Fruit fly (Drosophila melanogaster) whole organism, embryonic: ENCODE data around the gene CG42841.

Experiments used
- Abd-B ChIP-seq: fragments of 200-800 bp; sonication (Bioruptor generic); optimal IDR thresholded peaks from 2 replicates; lab custom pipeline; 2018; ENCODE audit warnings: missing biosample characterization, mild to moderate bottlenecking, missing genetic modification characterization, moderate library complexity
- Atf-2 ChIP-seq: fragments of 200-800 bp; sonication (Bioruptor generic); optimal IDR thresholded peaks from 2 replicates; lab custom pipeline; 2016; ENCODE audit warnings: missing biosample characterization, missing genetic modification characterization
- C15 ChIP-seq: fragments of 200-800 bp; sonication (Bioruptor generic); IDR thresholded peaks from 3 replicates; pipeline ENCODE4 v1.3.6; 2022; ENCODE audit warnings: missing biosample characterization, missing genetic modification characterization
- CG10274 ChIP-seq: fragments of 200-800 bp; sonication (Bioruptor generic); optimal IDR thresholded peaks from 3 replicates; lab custom pipeline; 2017; ENCODE audit warnings: missing biosample characterization, mild to moderate bottlenecking, missing genetic modification characterization
- CG15073 ChIP-seq: fragments of 200-800 bp; sonication (Bioruptor generic); optimal IDR thresholded peaks from 2 replicates; lab custom pipeline; 2016; ENCODE audit warnings: missing biosample characterization, missing genetic modification characterization
- CG17359 ChIP-seq: fragments of 200-800 bp; sonication (Bioruptor generic); optimal IDR thresholded peaks from 3 replicates; lab custom pipeline; 2018; ENCODE audit warnings: missing biosample characterization, mild to moderate bottlenecking, missing genetic modification characterization, moderate library complexity
- CG17568 ChIP-seq: fragments of 200-800 bp; sonication (Bioruptor generic); optimal IDR thresholded peaks from 2 replicates; lab custom pipeline; 2018; ENCODE audit warnings: missing biosample characterization, mild to moderate bottlenecking, missing genetic modification characterization, moderate library complexity
- CG17612 ChIP-seq: fragments of 200-800 bp; sonication (Bioruptor generic); IDR thresholded peaks from 2 replicates; pipeline ENCODE4 v1.3.6; 2022; ENCODE audit warnings: missing biosample characterization, missing genetic modification characterization
- CG2202 ChIP-seq: fragments of 200-800 bp; sonication (Bioruptor generic); optimal IDR thresholded peaks from 2 replicates; lab custom pipeline; 2018; ENCODE audit warnings: missing biosample characterization, mild to moderate bottlenecking, missing genetic modification characterization
- CG31441 ChIP-seq: fragments of 200-800 bp; sonication (Bioruptor generic); IDR thresholded peaks from 2 replicates; pipeline ENCODE4 v1.3.6; 2022; ENCODE audit warnings: missing biosample characterization, missing genetic modification characterization
- CG32767 ChIP-seq: fragments of 200-800 bp; sonication (Bioruptor generic); IDR thresholded peaks from 2 replicates; pipeline ENCODE4 v1.3.6; 2022; ENCODE audit warnings: missing biosample characterization, missing genetic modification characterization
- CG3726 ChIP-seq: fragments of 200-800 bp; sonication (Bioruptor generic); IDR thresholded peaks from 3 replicates; pipeline ENCODE4, ENCODE4 v1.3.6; 2022; ENCODE audit warnings: missing biosample characterization, missing genetic modification characterization
- CG6654 ChIP-seq: fragments of 200-800 bp; sonication (Bioruptor generic); optimal IDR thresholded peaks from 2 replicates; lab custom pipeline; 2017; ENCODE audit warnings: missing biosample characterization, mild to moderate bottlenecking, missing genetic modification characterization
- CG6683 ChIP-seq: fragments of 200-800 bp; sonication (Bioruptor generic); optimal IDR thresholded peaks from 2 replicates; lab custom pipeline; 2017; ENCODE audit warnings: missing biosample characterization, mild to moderate bottlenecking, missing genetic modification characterization, missing genetic modification reagents
- CG7786 ChIP-seq: fragments of 200-800 bp; sonication (Bioruptor generic); optimal IDR thresholded peaks from 2 replicates; lab custom pipeline; 2016; ENCODE audit warnings: missing biosample characterization, missing genetic modification characterization
- CG8765 ChIP-seq: fragments of 200-800 bp; sonication (Bioruptor generic); IDR thresholded peaks from 2 replicates; pipeline ENCODE4 v1.3.6; 2022; ENCODE audit warnings: missing biosample characterization, missing genetic modification characterization
- CTCF ChIP-seq: fragments of 200-800 bp; sonication (Bioruptor generic); optimal IDR thresholded peaks from 2 replicates; lab custom pipeline; 2017; ENCODE audit warnings: missing biosample characterization, mild to moderate bottlenecking, missing genetic modification characterization, moderate library complexity
- Dbx ChIP-seq: fragments of 200-800 bp; sonication (Bioruptor generic); IDR thresholded peaks from 3 replicates; pipeline ENCODE4 v1.3.6; 2022; ENCODE audit warnings: missing biosample characterization, missing genetic modification characterization
- Dip2 ChIP-seq: fragments of 200-800 bp; sonication (Bioruptor generic); IDR thresholded peaks from 2 replicates; pipeline ENCODE4 v1.3.6; 2022; ENCODE audit warnings: missing biosample characterization, missing genetic modification characterization
- Fer2 ChIP-seq: fragments of 200-800 bp; sonication (Bioruptor generic); optimal IDR thresholded peaks from 2 replicates; lab custom pipeline; 2018; ENCODE audit warnings: missing biosample characterization, mild to moderate bottlenecking, missing genetic modification characterization, moderate library complexity
- HLHmδ ChIP-seq: fragments of 200-800 bp; sonication (Bioruptor generic); optimal IDR thresholded peaks from 2 replicates; lab custom pipeline; 2018; ENCODE audit warnings: missing biosample characterization, mild to moderate bottlenecking, missing genetic modification characterization, moderate library complexity
- Hsf ChIP-seq: fragments of 200-800 bp; sonication (Bioruptor generic); optimal IDR thresholded peaks from 3 replicates; lab custom pipeline; 2016; ENCODE audit warnings: missing biosample characterization, missing genetic modification characterization
- Jarid2 ChIP-seq: fragments of 200-800 bp; sonication (Bioruptor generic); optimal IDR thresholded peaks from 3 replicates; lab custom pipeline; 2017; ENCODE audit warnings: mild to moderate bottlenecking, missing biosample characterization, missing genetic modification reagents, missing genetic modification characterization
- Lim3 ChIP-seq: fragments of 200-800 bp; sonication (Bioruptor generic); IDR thresholded peaks from 2 replicates; pipeline ENCODE4 v1.3.6; 2022; ENCODE audit warnings: missing biosample characterization, missing genetic modification characterization
- MTF-1 ChIP-seq: fragments of 200-800 bp; sonication (Bioruptor generic); optimal IDR thresholded peaks from 2 replicates; lab custom pipeline; 2018; ENCODE audit warnings: missing biosample characterization, mild to moderate bottlenecking, missing genetic modification characterization, borderline replicate concordance
- NC2α ChIP-seq: fragments of 200-800 bp; sonication (Bioruptor generic); optimal IDR thresholded peaks from 2 replicates; lab custom pipeline; 2016; ENCODE audit warnings: missing biosample characterization, missing genetic modification characterization
- NK7.1 ChIP-seq: fragments of 200-800 bp; sonication (Bioruptor generic); optimal IDR thresholded peaks from 3 replicates; lab custom pipeline; 2016; ENCODE audit warnings: missing biosample characterization, missing genetic modification characterization
- Nf-YB ChIP-seq: fragments of 200-800 bp; sonication (Bioruptor generic); optimal IDR thresholded peaks from 3 replicates; lab custom pipeline; 2019; ENCODE audit warnings: missing biosample characterization, mild to moderate bottlenecking, missing genetic modification characterization, moderate library complexity
- Oaz ChIP-seq: fragments of 200-800 bp; sonication (Bioruptor generic); IDR thresholded peaks from 2 replicates; pipeline ENCODE4 v1.3.6; 2022; ENCODE audit warnings: missing biosample characterization, missing genetic modification characterization
- Sox102F ChIP-seq: fragments of 200-800 bp; sonication (Bioruptor generic); optimal IDR thresholded peaks from 2 replicates; lab custom pipeline; 2018; ENCODE audit warnings: missing biosample characterization, mild to moderate bottlenecking, missing genetic modification characterization, moderate library complexity
- abd-A ChIP-seq: fragments of 200-800 bp; sonication (Bioruptor generic); optimal IDR thresholded peaks from 3 replicates; lab custom pipeline; 2019; ENCODE audit warnings: missing biosample characterization, mild to moderate bottlenecking, missing genetic modification characterization, moderate library complexity
- bab2 ChIP-seq: fragments of 200-800 bp; sonication (Bioruptor generic); optimal IDR thresholded peaks from 2 replicates; lab custom pipeline; 2016; ENCODE audit warnings: missing biosample characterization, missing genetic modification characterization
- bbx ChIP-seq: fragments of 200-800 bp; sonication (Bioruptor generic); IDR thresholded peaks from 2 replicates; pipeline ENCODE4 v1.3.6; 2022; ENCODE audit warnings: missing biosample characterization, missing genetic modification characterization; ENCODE audit not compliant: partially characterized antibody
- crp ChIP-seq, 2 experiments: fragments of 200-800 bp; sonication (Bioruptor generic); optimal IDR thresholded peaks; 2 replicates in 1 of 2; 3 replicates in 1 of 2; lab custom pipeline; 2017; ENCODE audit warnings: missing biosample characterization in 2 of 2, missing genetic modification characterization in 2 of 2, mild to moderate bottlenecking in 1 of 2, moderate library complexity in 1 of 2
- eve ChIP-seq, 2 experiments: fragments of >200 bp; optimal IDR thresholded peaks; 2 replicates each; lab custom pipeline; 2017; ENCODE audit warnings: missing biosample characterization in 2 of 2, missing genetic modification characterization in 2 of 2
- gsb ChIP-seq: fragments of 200-800 bp; sonication (Bioruptor generic); IDR thresholded peaks from 2 replicates; pipeline ENCODE4 v1.3.6; 2022; ENCODE audit warnings: missing biosample characterization, missing genetic modification characterization
- lola ChIP-seq, 3 experiments: fragments of >200 bp in 2 of 3; fragments of 200-800 bp in 1 of 3; sonication (Bioruptor generic) in 1 of 3; optimal IDR thresholded peaks; 2 replicates each; lab custom pipeline; 2017 to 2019; ENCODE audit warnings: missing biosample characterization in 3 of 3, missing genetic modification characterization in 3 of 3, mild to moderate bottlenecking in 1 of 3, moderate library complexity in 1 of 3
- nmo ChIP-seq: fragments of 200-800 bp; sonication (Bioruptor generic); optimal IDR thresholded peaks from 2 replicates; lab custom pipeline; 2018; ENCODE audit warnings: missing biosample characterization, mild to moderate bottlenecking, missing genetic modification characterization, moderate library complexity
- nom ChIP-seq: fragments of 200-800 bp; sonication (Bioruptor generic); optimal IDR thresholded peaks from 2 replicates; lab custom pipeline; 2017; ENCODE audit warnings: missing biosample characterization, missing genetic modification characterization, mild to moderate bottlenecking, moderate library complexity, missing genetic modification reagents
- prd ChIP-seq, 3 experiments: fragments of >200 bp in 2 of 3; fragments of 200-800 bp in 1 of 3; sonication (Bioruptor generic) in 1 of 3; optimal IDR thresholded peaks in 2 of 3; IDR thresholded peaks in 1 of 3; 2 replicates in 2 of 3; 3 replicates in 1 of 3; pipeline versions ENCODE4 v1.3.6 to Lab custom; 2017 to 2022; ENCODE audit warnings: missing biosample characterization in 1 of 3, missing genetic modification characterization in 1 of 3
- schlank ChIP-seq: fragments of 200-800 bp; sonication (Bioruptor generic); optimal IDR thresholded peaks from 2 replicates; lab custom pipeline; 2018; ENCODE audit warnings: missing biosample characterization, mild to moderate bottlenecking, missing genetic modification characterization
- sd ChIP-seq: fragments of 200-800 bp; sonication (Bioruptor generic); optimal IDR thresholded peaks from 3 replicates; lab custom pipeline; 2018; ENCODE audit warnings: missing biosample characterization, mild to moderate bottlenecking, missing genetic modification characterization, moderate library complexity
- sima ChIP-seq: fragments of 200-800 bp; sonication (Bioruptor generic); optimal IDR thresholded peaks from 2 replicates; lab custom pipeline; 2016; ENCODE audit warnings: missing biosample characterization, missing genetic modification characterization
- sisA ChIP-seq: fragments of 200-800 bp; sonication (Bioruptor generic); IDR thresholded peaks from 2 replicates; pipeline ENCODE4 v1.3.6; 2022; ENCODE audit warnings: missing biosample characterization, missing genetic modification characterization
- sna ChIP-seq: fragments of 200-800 bp; sonication (Bioruptor generic); IDR thresholded peaks from 2 replicates; pipeline ENCODE4 v1.3.6; 2022; ENCODE audit warnings: missing biosample characterization, missing genetic modification characterization; ENCODE audit not compliant: partially characterized antibody
- sqz ChIP-seq: fragments of 200-800 bp; sonication (Bioruptor generic); optimal IDR thresholded peaks from 3 replicates; lab custom pipeline; 2018; ENCODE audit warnings: missing biosample characterization, mild to moderate bottlenecking, missing genetic modification characterization
- tin ChIP-seq: fragments of 200-800 bp; sonication (Bioruptor generic); optimal IDR thresholded peaks from 3 replicates; lab custom pipeline; 2016; ENCODE audit warnings: missing biosample characterization, missing genetic modification characterization
- ttk ChIP-seq: fragments of 200-800 bp; sonication (Bioruptor generic); IDR thresholded peaks from 2 replicates; pipeline ENCODE4 v2.1.2; 2022; ENCODE audit warnings: missing biosample characterization, missing genetic modification characterization
- vnd ChIP-seq: fragments of 200-800 bp; sonication (Bioruptor generic); IDR thresholded peaks from 3 replicates; pipeline ENCODE4 v1.3.6; 2022; ENCODE audit warnings: missing biosample characterization, missing genetic modification characterization; ENCODE audit not compliant: partially characterized antibody
- zen ChIP-seq: fragments of 200-800 bp; sonication (Bioruptor generic); optimal IDR thresholded peaks from 3 replicates; lab custom pipeline; 2018; ENCODE audit warnings: missing biosample characterization, mild to moderate bottlenecking, missing genetic modification characterization, moderate library complexity
- zfh2 ChIP-seq: fragments of 200-800 bp; sonication (Bioruptor generic); optimal IDR thresholded peaks from 2 replicates; lab custom pipeline; 2016; ENCODE audit warnings: missing biosample characterization, missing genetic modification characterization

The CG42841 gene

dm6 chr3L:1976760-1977159 lies 28.7 kb downstream of the CG42841 start (continued):
- TF ChIP-seq Atf-2 (GFP tag; lab: Kevin White, UChicago) (no peak), Hsf (GFP tag; lab: Kevin White, UChicago) (no peak), sna (no peak), Lim3 (GFP tag; lab: Robert Waterston, UW) (no peak), HLHmδ (GFP tag; lab: Kevin White, UChicago) (no peak), eve (GFP tag; optimal IDR thresholded peaks at IDR 0.05; lab: Kevin White, UChicago) (no peak), Oaz (GFP tag; lab: Robert Waterston, UW) (no peak), zfh2 (GFP tag; lab: Kevin White, UChicago) (peak; percentile 0), C15 (GFP tag; lab: Robert Waterston, UW) (no peak), abd-A (no peak), gsb (GFP tag; lab: Robert Waterston, UW) (no peak), CG2202 (no peak), Fer2 (tag; lab: Kevin White, UChicago) (no peak), CG10274 (no peak), Dip2 (GFP tag; lab: Robert Waterston, UW) (no peak), CG8765 (GFP tag; lab: Robert Waterston, UW) (no peak), sqz (GFP tag; lab: Kevin White, UChicago) (no peak), CG32767 (GFP tag; lab: Robert Waterston, UW) (no peak), prd (optimal IDR thresholded peaks at IDR 0.05; lab: Kevin White, UChicago) (no peak), prd (GFP tag; IDR thresholded peaks at IDR 0.05; lab: Robert Waterston, UW) (no peak; the same call in 2 of the 3 replicates), sima (no peak), lola (GFP tag; optimal IDR thresholded peaks at IDR 0.05; lab: Kevin White, UChicago) (no peak), NC2α (GFP tag; lab: Kevin White, UChicago) (no peak), CG7786 (GFP tag; lab: Kevin White, UChicago) (no peak), tin (GFP tag; lab: Kevin White, UChicago) (no peak), sisA (no peak), nmo (GFP tag; lab: Kevin White, UChicago) (no peak), sd (tag; lab: Kevin White, UChicago) (no peak), nom (GFP tag; lab: Kevin White, UChicago) (no peak), CG17612 (GFP tag; lab: Robert Waterston, UW) (no peak), Dbx (GFP tag; lab: Robert Waterston, UW) (0 out of 3 replicates have a peak, but pooled peaks have one; percentile 11), schlank (tag; lab: Kevin White, UChicago) (no peak), CG31441 (no peak), CG3726 (GFP tag; lab: Robert Waterston, UW) (no peak), vnd (no peak), CG15073 (GFP tag; lab: Kevin White, UChicago) (no peak), crp (GFP tag; optimal IDR thresholded peaks at IDR 0.05; lab: Kevin White, UChicago) (no peak), CG17568 (GFP tag; lab: Kevin White, UChicago) (no peak), Nf-YB (GFP tag; lab: Kevin White, UChicago) (no peak), zen (no peak), bab2 (no peak), ttk (GFP tag; lab: Robert Waterston, UW) (no peak), CG6683 (GFP tag; lab: Kevin White, UChicago) (no peak), MTF-1 (no peak), bbx (GFP tag; lab: Robert Waterston, UW) (no peak), NK7.1 (GFP tag; lab: Kevin White, UChicago) (no peak), Sox102F (GFP tag; lab: Kevin White, UChicago) (no peak), CG17359 (tag; lab: Kevin White, UChicago) (peak; percentile 22), CTCF (GFP tag; lab: Kevin White, UChicago) (no peak), Abd-B (GFP tag; lab: Kevin White, UChicago) (no peak), Jarid2 (GFP tag; lab: Kevin White, UChicago) (no peak), CG6654 (GFP tag; lab: Kevin White, UChicago) (no peak)
